Fruit fly (Drosophila melanogaster) whole organism, embryonic: ENCODE results near the gene CG16852.

Experiments used
- ATbp ChIP-seq: fragments of 200-800 bp; sonication (Bioruptor generic); optimal IDR thresholded peaks from 2 replicates; lab custom pipeline; 2017; ENCODE audit warnings: missing biosample characterization, mild to moderate bottlenecking, missing genetic modification characterization, missing genetic modification reagents
- CG1024 ChIP-seq: fragments of 200-800 bp; sonication (Bioruptor generic); IDR thresholded peaks from 2 replicates; pipeline ENCODE4 v1.3.6; 2022; ENCODE audit warnings: missing biosample characterization, missing genetic modification characterization
- CG10654 ChIP-seq: fragments of 200-800 bp; sonication (Bioruptor generic); optimal IDR thresholded peaks from 2 replicates; lab custom pipeline; 2016; ENCODE audit warnings: missing biosample characterization, missing genetic modification characterization
- CG12659 ChIP-seq: fragments of 200-800 bp; sonication (Bioruptor generic); optimal IDR thresholded peaks from 3 replicates; lab custom pipeline; 2017; ENCODE audit warnings: mild to moderate bottlenecking, missing biosample characterization, missing genetic modification reagents, missing genetic modification characterization
- CG13624 ChIP-seq: fragments of 200-800 bp; sonication (Bioruptor generic); optimal IDR thresholded peaks from 2 replicates; lab custom pipeline; 2016; ENCODE audit warnings: missing biosample characterization, missing genetic modification characterization
- CG14050 ChIP-seq: fragments of 200-800 bp; sonication (Bioruptor generic); IDR thresholded peaks from 3 replicates; pipeline ENCODE4 v1.3.6; 2022; ENCODE audit warnings: missing biosample characterization, missing genetic modification characterization
- CG14441 ChIP-seq: fragments of 200-800 bp; sonication (Bioruptor generic); IDR thresholded peaks from 2 replicates; pipeline ENCODE4 v1.3.6; 2022; ENCODE audit warnings: missing biosample characterization, missing genetic modification characterization
- CG15696 ChIP-seq: fragments of 200-800 bp; sonication (Bioruptor generic); optimal IDR thresholded peaks from 2 replicates; lab custom pipeline; 2019; ENCODE audit warnings: missing biosample characterization, mild to moderate bottlenecking, missing genetic modification characterization, moderate library complexity
- CG17328 ChIP-seq: fragments of 200-800 bp; sonication (Bioruptor generic); IDR thresholded peaks from 2 replicates; pipeline ENCODE4 v1.3.6; 2022; ENCODE audit warnings: missing biosample characterization, missing genetic modification characterization
- CG17568 ChIP-seq: fragments of 200-800 bp; sonication (Bioruptor generic); optimal IDR thresholded peaks from 2 replicates; lab custom pipeline; 2018; ENCODE audit warnings: missing biosample characterization, mild to moderate bottlenecking, missing genetic modification characterization, moderate library complexity
- CG17912 ChIP-seq: fragments of 200-800 bp; sonication (Bioruptor generic); optimal IDR thresholded peaks from 2 replicates; lab custom pipeline; 2018; ENCODE audit warnings: missing biosample characterization, mild to moderate bottlenecking, missing genetic modification characterization
- CG18764 ChIP-seq: fragments of 200-800 bp; sonication (Bioruptor generic); optimal IDR thresholded peaks from 3 replicates; lab custom pipeline; 2016; ENCODE audit warnings: missing biosample characterization, missing genetic modification characterization
- CG2116 ChIP-seq: fragments of 200-800 bp; sonication (Bioruptor generic); optimal IDR thresholded peaks from 3 replicates; lab custom pipeline; 2018; ENCODE audit warnings: missing biosample characterization, mild to moderate bottlenecking, missing genetic modification characterization
- CG31365 ChIP-seq: fragments of 200-800 bp; sonication (Bioruptor generic); optimal IDR thresholded peaks from 2 replicates; lab custom pipeline; 2018; ENCODE audit warnings: missing biosample characterization, mild to moderate bottlenecking, missing genetic modification characterization
- CG32767 ChIP-seq: fragments of 200-800 bp; sonication (Bioruptor generic); IDR thresholded peaks from 2 replicates; pipeline ENCODE4 v1.3.6; 2022; ENCODE audit warnings: missing biosample characterization, missing genetic modification characterization
- CG4424 ChIP-seq: fragments of 200-800 bp; sonication (Bioruptor generic); optimal IDR thresholded peaks from 3 replicates; lab custom pipeline; 2016; ENCODE audit warnings: missing biosample characterization, missing genetic modification characterization
- CG4854 ChIP-seq: fragments of 200-800 bp; sonication (Bioruptor generic); optimal IDR thresholded peaks from 2 replicates; lab custom pipeline; 2016; ENCODE audit warnings: missing biosample characterization, missing genetic modification characterization, inconsistent platforms
- CG5180 ChIP-seq: fragments of 200-800 bp; sonication (Bioruptor generic); optimal IDR thresholded peaks from 3 replicates; lab custom pipeline; 2017; ENCODE audit warnings: missing biosample characterization, missing genetic modification characterization, mild to moderate bottlenecking, moderate library complexity, missing genetic modification reagents
- CG7786 ChIP-seq: fragments of 200-800 bp; sonication (Bioruptor generic); optimal IDR thresholded peaks from 2 replicates; lab custom pipeline; 2016; ENCODE audit warnings: missing biosample characterization, missing genetic modification characterization
- CG9609 ChIP-seq: fragments of 200-800 bp; sonication (Bioruptor generic); optimal IDR thresholded peaks from 3 replicates; lab custom pipeline; 2016; ENCODE audit warnings: missing biosample characterization, missing genetic modification characterization
- Drgx ChIP-seq: fragments of 200-800 bp; sonication (Bioruptor generic); IDR thresholded peaks from 2 replicates; pipeline ENCODE4 v1.3.6; 2022; ENCODE audit warnings: missing biosample characterization, missing genetic modification characterization
- Elba2 ChIP-seq: fragments of 200-800 bp; sonication (Bioruptor generic); optimal IDR thresholded peaks from 3 replicates; lab custom pipeline; 2016; ENCODE audit warnings: missing biosample characterization, missing genetic modification characterization
- GATAe ChIP-seq: fragments of 200-800 bp; sonication (Bioruptor generic); conservative IDR thresholded peaks from 2 replicates; pipeline ENCODE4 v1.3.6; 2022; ENCODE audit warnings: missing biosample characterization, missing genetic modification characterization
- Hey ChIP-seq: fragments of 200-800 bp; sonication (Bioruptor generic); optimal IDR thresholded peaks from 3 replicates; lab custom pipeline; 2018; ENCODE audit warnings: missing biosample characterization, mild to moderate bottlenecking, missing genetic modification characterization
- HmgD ChIP-seq: fragments of 200-800 bp; sonication (Bioruptor generic); optimal IDR thresholded peaks from 3 replicates; lab custom pipeline; 2016; ENCODE audit warnings: missing biosample characterization, missing genetic modification characterization
- Hr3 ChIP-seq: fragments of 200-800 bp; sonication (Bioruptor generic); optimal IDR thresholded peaks from 3 replicates; lab custom pipeline; 2016; ENCODE audit warnings: missing biosample characterization, missing genetic modification characterization
- Lhr ChIP-seq: fragments of 200-800 bp; sonication (Bioruptor generic); optimal IDR thresholded peaks from 3 replicates; lab custom pipeline; 2017; ENCODE audit warnings: mild to moderate bottlenecking, missing biosample characterization, missing genetic modification reagents, missing genetic modification characterization
- MTF-1 ChIP-seq: fragments of 200-800 bp; sonication (Bioruptor generic); optimal IDR thresholded peaks from 2 replicates; lab custom pipeline; 2018; ENCODE audit warnings: missing biosample characterization, mild to moderate bottlenecking, missing genetic modification characterization, borderline replicate concordance
- Mrtf ChIP-seq: fragments of 200-800 bp; sonication (Bioruptor generic); IDR thresholded peaks from 3 replicates; pipeline ENCODE4 v1.3.6; 2022; ENCODE audit warnings: missing biosample characterization, missing genetic modification characterization
- NC2α ChIP-seq: fragments of 200-800 bp; sonication (Bioruptor generic); optimal IDR thresholded peaks from 2 replicates; lab custom pipeline; 2016; ENCODE audit warnings: missing biosample characterization, missing genetic modification characterization
- Nf-YA ChIP-seq: fragments of 200-800 bp; sonication (Bioruptor generic); IDR thresholded peaks from 2 replicates; pipeline ENCODE4 v1.3.6; 2022; ENCODE audit warnings: missing biosample characterization, missing genetic modification characterization
- Opbp ChIP-seq: fragments of 200-800 bp; sonication (Bioruptor generic); IDR thresholded peaks from 3 replicates; pipeline ENCODE4 v1.3.6; 2022; ENCODE audit warnings: missing biosample characterization, missing genetic modification characterization; ENCODE audit not compliant: partially characterized antibody
- Sin3A ChIP-seq: fragments of >200 bp; optimal IDR thresholded peaks from 2 replicates; lab custom pipeline; 2018
- Sry-β ChIP-seq: fragments of 200-800 bp; sonication (Bioruptor generic); optimal IDR thresholded peaks from 2 replicates; lab custom pipeline; 2018; ENCODE audit warnings: missing biosample characterization, mild to moderate bottlenecking, missing genetic modification characterization, moderate library complexity
- aop ChIP-seq: fragments of 200-800 bp; sonication (Bioruptor generic); IDR thresholded peaks from 2 replicates; pipeline ENCODE4 v1.3.6; 2022; ENCODE audit warnings: missing biosample characterization, missing genetic modification characterization
- br ChIP-seq: fragments of >200 bp; optimal IDR thresholded peaks from 2 replicates; lab custom pipeline; 2017
- dmrt99B ChIP-seq: fragments of 200-800 bp; sonication (Bioruptor generic); optimal IDR thresholded peaks from 2 replicates; lab custom pipeline; 2018; ENCODE audit warnings: missing biosample characterization, mild to moderate bottlenecking, missing genetic modification characterization, moderate library complexity
- exex ChIP-seq: fragments of 200-800 bp; sonication (Bioruptor generic); optimal IDR thresholded peaks from 4 replicates; lab custom pipeline; 2018; ENCODE audit warnings: missing biosample characterization, mild to moderate bottlenecking, missing genetic modification characterization, moderate library complexity
- jumu ChIP-seq: fragments of 200-800 bp; sonication (Bioruptor generic); optimal IDR thresholded peaks from 3 replicates; lab custom pipeline; 2016; ENCODE audit warnings: missing biosample characterization, missing genetic modification characterization
- kah ChIP-seq: fragments of 200-800 bp; sonication (Bioruptor generic); optimal IDR thresholded peaks from 2 replicates; lab custom pipeline; 2018; ENCODE audit warnings: missing biosample characterization, mild to moderate bottlenecking, missing genetic modification characterization
- onecut ChIP-seq: fragments of 200-800 bp; sonication (Bioruptor generic); IDR thresholded peaks from 2 replicates; pipeline ENCODE4 v1.3.6; 2022; ENCODE audit warnings: missing biosample characterization, missing genetic modification characterization
- pita ChIP-seq: fragments of 200-800 bp; sonication (Bioruptor generic); optimal IDR thresholded peaks from 2 replicates; lab custom pipeline; 2017; ENCODE audit warnings: missing biosample characterization, mild to moderate bottlenecking, missing genetic modification characterization
- ranshi ChIP-seq: fragments of 200-800 bp; sonication (Bioruptor generic); IDR thresholded peaks from 2 replicates; pipeline ENCODE4 v1.3.6; 2022; ENCODE audit warnings: missing biosample characterization, missing genetic modification characterization
- sna ChIP-seq: fragments of 200-800 bp; sonication (Bioruptor generic); IDR thresholded peaks from 2 replicates; pipeline ENCODE4 v1.3.6; 2022; ENCODE audit warnings: missing biosample characterization, missing genetic modification characterization; ENCODE audit not compliant: partially characterized antibody
- sob ChIP-seq: fragments of 200-800 bp; sonication (Bioruptor generic); IDR thresholded peaks from 2 replicates; pipeline ENCODE4 v1.3.6; 2022; ENCODE audit warnings: missing biosample characterization, missing genetic modification characterization
- ssp ChIP-seq: fragments of 200-800 bp; sonication (Bioruptor generic); IDR thresholded peaks from 2 replicates; pipeline ENCODE4 v1.3.6; 2022; ENCODE audit warnings: missing biosample characterization, missing genetic modification characterization
- tgo ChIP-seq: fragments of 200-800 bp; sonication (Bioruptor generic); IDR thresholded peaks from 3 replicates; pipeline ENCODE4 v1.3.6; 2022; ENCODE audit warnings: missing biosample characterization, missing genetic modification characterization
- tna ChIP-seq: fragments of 200-800 bp; sonication (Bioruptor generic); IDR thresholded peaks from 2 replicates; pipeline ENCODE4 v1.3.6; 2022; ENCODE audit warnings: missing biosample characterization, missing genetic modification characterization; ENCODE audit not compliant: partially characterized antibody

The CG16852 gene

DNA sequence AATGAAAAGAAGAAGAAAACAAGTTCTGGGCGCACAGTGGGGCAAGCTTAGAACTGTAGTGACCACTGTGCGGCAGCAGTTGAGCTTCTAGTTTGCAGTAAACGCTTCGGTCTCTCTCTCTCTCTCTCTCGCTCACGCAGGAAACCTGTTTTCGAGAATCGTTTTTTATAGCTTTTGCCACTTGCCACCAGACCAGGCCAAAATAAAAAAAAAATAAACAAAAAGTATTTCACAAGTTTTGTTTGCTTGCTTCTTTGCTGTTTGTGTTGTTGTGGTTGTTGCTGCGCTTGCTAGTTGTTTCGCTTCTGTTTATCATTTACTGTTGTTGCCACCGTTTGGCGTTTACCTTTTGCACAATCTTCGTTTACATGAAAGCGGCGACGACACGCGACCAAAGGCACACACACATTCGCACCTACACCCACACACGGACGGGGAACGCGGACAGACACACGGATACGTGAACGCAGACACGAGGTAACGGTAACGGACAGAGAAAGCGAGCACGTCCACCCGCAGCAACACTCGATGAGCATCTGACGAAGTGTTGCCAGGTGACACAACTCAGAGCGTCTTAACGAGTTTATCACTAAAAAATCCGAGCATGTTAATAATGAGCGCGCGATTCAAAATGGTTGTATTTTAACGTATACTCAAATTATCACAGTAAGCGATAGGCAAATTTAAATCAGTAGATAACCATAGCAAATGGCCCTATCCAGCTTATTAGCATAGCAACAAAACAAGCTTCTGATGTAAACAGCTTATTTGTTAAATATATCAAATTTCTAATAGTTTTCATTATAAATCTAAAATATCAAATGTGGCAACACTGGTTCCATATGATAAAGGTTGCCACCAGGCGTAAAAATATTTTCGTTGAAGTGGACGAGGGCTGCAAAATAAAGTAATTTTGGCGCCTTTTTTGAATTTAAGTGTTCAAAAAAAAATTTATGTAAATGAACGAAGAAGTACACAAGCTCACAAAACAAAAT, 8.5 kb downstream of the CG16852 start, which contains the start of gene B4 (continued):
- TF ChIP-seq aop (GFP tag; lab: Robert Waterston, UW) (0 out of 2 replicates have a peak, but pooled peaks have one; percentile 41), exex (tag; lab: Kevin White, UChicago) (peak; percentile 4), CG12659 (GFP tag; lab: Kevin White, UChicago) (peak; percentile 23), ranshi (GFP tag; lab: Robert Waterston, UW) (0 out of 2 replicates have a peak, but pooled peaks have one; percentile 3), GATAe (GFP tag; lab: Robert Waterston, UW) (no peak), CG7786 (GFP tag; lab: Kevin White, UChicago) (no peak), sna (no peak), CG5180 (GFP tag; lab: Kevin White, UChicago) (peak; percentile 68), CG14050 (GFP tag; lab: Robert Waterston, UW) (no peak; the same call in 2 of the 3 replicates), Lhr (GFP tag; lab: Kevin White, UChicago) (peak; percentile 59), Hey (tag; lab: Kevin White, UChicago) (peak; percentile 88), tgo (GFP tag; lab: Robert Waterston, UW) (no peak), Mrtf (GFP tag; lab: Robert Waterston, UW) (no peak), br (lab: Kevin White, UChicago) (no peak), CG13624 (GFP tag; lab: Kevin White, UChicago) (peak; percentile 42), CG2116 (peak; percentile 55), CG32767 (no peak; the same call in 1 of the 2 replicates), Sin3A (peak; percentile 68), Sry-β (GFP tag; lab: Kevin White, UChicago) (peak; percentile 8), Drgx (peak; percentile 66), CG17568 (peak; percentile 19), Nf-YA (peak; percentile 40; the same call in 1 of the 2 replicates), NC2α (GFP tag; lab: Kevin White, UChicago) (no peak), sob (peak; percentile 49; the same call in 1 of the 2 replicates), Elba2 (GFP tag; lab: Kevin White, UChicago) (peak; percentile 29), dmrt99B (peak; percentile 39), Opbp (GFP tag; lab: Robert Waterston, UW) (peak; percentile 72; the same call in 2 of the 3 replicates), jumu (GFP tag; lab: Kevin White, UChicago) (no peak), CG14441 (GFP tag; lab: Robert Waterston, UW) (no peak), Hr3 (GFP tag; lab: Kevin White, UChicago) (no peak), CG4424 (GFP tag; lab: Kevin White, UChicago) (no peak), CG31365 (tag; lab: Kevin White, UChicago) (peak; percentile 5), CG17328 (GFP tag; lab: Robert Waterston, UW) (peak; percentile 31; the same call in 1 of the 2 replicates), ssp (0 out of 2 replicates have a peak, but pooled peaks have one; percentile 5), ATbp (GFP tag; lab: Kevin White, UChicago) (peak; percentile 72), tna (GFP tag; lab: Robert Waterston, UW) (peak; percentile 38; the same call in 1 of the 2 replicates), CG10654 (GFP tag; lab: Kevin White, UChicago) (no peak), CG18764 (GFP tag; lab: Kevin White, UChicago) (no peak), HmgD (peak; percentile 3), MTF-1 (peak; percentile 79), CG4854 (GFP tag; lab: Kevin White, UChicago) (peak; percentile 16), pita (GFP tag; lab: Kevin White, UChicago) (no peak), onecut (GFP tag; lab: Robert Waterston, UW) (peak; percentile 37), CG15696 (tag; lab: Kevin White, UChicago) (peak; percentile 6), CG9609 (GFP tag; lab: Kevin White, UChicago) (no peak), CG17912 (GFP tag; lab: Kevin White, UChicago) (peak; percentile 49), CG1024 (peak; percentile 55; the same call in 1 of the 2 replicates), kah (GFP tag; lab: Kevin White, UChicago) (peak; percentile 52)
